Worm (Caenorhabditis elegans) whole organism, L2 larva: ENCODE measurements around the gene B0554.7.

Experiments used
- F13H6.1 ChIP-seq: sonication (generic microtip); optimal IDR thresholded peaks from 2 replicates; lab custom pipeline; 2016; ENCODE audit warnings: missing genetic modification characterization, missing compliant biosample characterization
- R02D3.7 ChIP-seq: fragments of 150-350 bp; optimal IDR thresholded peaks from 2 replicates; lab custom pipeline; 2014; ENCODE audit warnings: missing biosample characterization, missing genetic modification characterization
- Y55F3AM.14 ChIP-seq: fragments of 200-800 bp; sonication (Bioruptor generic); optimal IDR thresholded peaks from 2 replicates; lab custom pipeline; 2018; ENCODE audit warnings: mild to moderate bottlenecking, missing genetic modification characterization, missing compliant biosample characterization
- ZK546.5 ChIP-seq: sonication (generic microtip); optimal IDR thresholded peaks from 2 replicates; lab custom pipeline; 2017; ENCODE audit warnings: missing biosample characterization, missing genetic modification characterization
- aly-2 ChIP-seq: fragments of 150-350 bp; optimal IDR thresholded peaks from 2 replicates; lab custom pipeline; 2014; ENCODE audit warnings: missing biosample characterization, missing genetic modification characterization
- blmp-1 ChIP-seq: sonication (generic microtip); optimal IDR thresholded peaks from 2 replicates; lab custom pipeline; 2017; ENCODE audit warnings: missing genetic modification characterization, mild to moderate bottlenecking, missing compliant biosample characterization, antibody characterized with exemption, moderate library complexity; ENCODE audit not compliant: insufficient read depth
- egl-27 ChIP-seq: sonication (generic microtip); optimal IDR thresholded peaks from 3 replicates; lab custom pipeline; 2017; ENCODE audit warnings: missing biosample characterization, missing genetic modification reagents, missing genetic modification characterization
- elt-1 ChIP-seq: fragments of 150-350 bp; optimal IDR thresholded peaks from 2 replicates; lab custom pipeline; 2014; ENCODE audit warnings: missing biosample characterization, missing genetic modification characterization
- fos-1 ChIP-seq: fragments of 150-350 bp; optimal IDR thresholded peaks from 2 replicates; lab custom pipeline; 2014; ENCODE audit warnings: missing biosample characterization, missing genetic modification characterization
- gmeb-1 ChIP-seq: fragments of 150-350 bp; optimal IDR thresholded peaks from 2 replicates; lab custom pipeline; 2014; ENCODE audit warnings: missing biosample characterization, missing genetic modification characterization
- lin-39 ChIP-seq: fragments of 150-350 bp; optimal IDR thresholded peaks from 2 replicates; lab custom pipeline; 2014; ENCODE audit warnings: missing biosample characterization, missing genetic modification reagents, missing genetic modification characterization
- lsy-2 ChIP-seq, 2 experiments: fragments of 150-350 bp in 1 of 2; sonication (generic microtip) in 1 of 2; optimal IDR thresholded peaks; 2 replicates each; lab custom pipeline; 2014 to 2017; ENCODE audit warnings: missing biosample characterization in 2 of 2, missing genetic modification characterization in 2 of 2
- mab-5 ChIP-seq: fragments of 150-350 bp; optimal IDR thresholded peaks from 2 replicates; lab custom pipeline; 2014; ENCODE audit warnings: missing biosample characterization, missing genetic modification characterization
- mdl-1 ChIP-seq, 2 experiments: fragments of 150-350 bp in 1 of 2; sonication (generic microtip) in 1 of 2; optimal IDR thresholded peaks; 2 replicates each; lab custom pipeline; 2017; ENCODE audit warnings: missing biosample characterization in 2 of 2, missing genetic modification characterization in 2 of 2
- nhr-11 ChIP-seq: fragments of 150-350 bp; optimal IDR thresholded peaks from 2 replicates; lab custom pipeline; 2014; ENCODE audit warnings: missing biosample characterization, missing genetic modification characterization
- nhr-12 ChIP-seq: fragments of 150-350 bp; optimal IDR thresholded peaks from 2 replicates; lab custom pipeline; 2014; ENCODE audit warnings: missing biosample characterization, missing genetic modification characterization
- nhr-23 ChIP-seq: fragments of 150-350 bp; optimal IDR thresholded peaks from 2 replicates; lab custom pipeline; 2014; ENCODE audit warnings: missing biosample characterization, missing genetic modification reagents, missing genetic modification characterization
- nhr-77 ChIP-seq: fragments of 150-350 bp; optimal IDR thresholded peaks from 2 replicates; lab custom pipeline; 2014; ENCODE audit warnings: missing biosample characterization, missing genetic modification characterization
- sem-4 ChIP-seq: fragments of 150-350 bp; optimal IDR thresholded peaks from 2 replicates; lab custom pipeline; 2014; ENCODE audit warnings: missing biosample characterization, missing genetic modification reagents, missing genetic modification characterization
- skn-1 ChIP-seq: sonication (generic microtip); optimal IDR thresholded peaks from 2 replicates; lab custom pipeline; 2017; ENCODE audit warnings: missing biosample characterization, missing genetic modification characterization
- sma-3 ChIP-seq: sonication (generic microtip); optimal IDR thresholded peaks from 2 replicates; lab custom pipeline; 2016; ENCODE audit warnings: missing genetic modification reagents, missing genetic modification characterization, missing compliant biosample characterization
- sma-9 ChIP-seq, 2 experiments: fragments of 150-350 bp in 1 of 2; sonication (generic microtip) in 1 of 2; optimal IDR thresholded peaks; 2 replicates each; lab custom pipeline; 2014 to 2016; ENCODE audit warnings: missing genetic modification characterization in 2 of 2, mild to moderate bottlenecking in 1 of 2, missing biosample characterization in 1 of 2, missing compliant biosample characterization in 1 of 2, missing genetic modification reagents in 1 of 2, moderate library complexity in 1 of 2
- unc-39 ChIP-seq: fragments of 150-350 bp; optimal IDR thresholded peaks from 2 replicates; lab custom pipeline; 2014; ENCODE audit warnings: missing biosample characterization, missing genetic modification characterization
- unc-55 ChIP-seq: fragments of 150-350 bp; sonication (generic microtip); optimal IDR thresholded peaks from 3 replicates; lab custom pipeline; 2014; ENCODE audit warnings: missing biosample characterization, missing genetic modification reagents, missing genetic modification characterization
- zag-1 ChIP-seq: fragments of 150-350 bp; optimal IDR thresholded peaks from 2 replicates; lab custom pipeline; 2014; ENCODE audit warnings: missing biosample characterization, missing genetic modification characterization
- ztf-1 ChIP-seq: fragments of 200-800 bp; sonication (Bioruptor generic); conservative IDR thresholded peaks from 2 replicates; pipeline ENCODE4 v1.3.6; 2022; ENCODE audit warnings: missing genetic modification characterization, missing compliant biosample characterization
- ztf-4 ChIP-seq: fragments of 150-350 bp; optimal IDR thresholded peaks from 2 replicates; lab custom pipeline; 2014; ENCODE audit warnings: missing biosample characterization, missing genetic modification characterization

B0554.7 gene

ce11 chrV:440923-441322, at the start of gene B0554.7:
Gene B0554.7, minus strand, starts transcription at chrV:441023.
- TF ChIP-seq lin-39 (no peak), mab-5 (tag; lab: Kevin White, UChicago) (no peak), unc-39 (no peak), Y55F3AM.14 (GFP tag; lab: Kevin White, UChicago) (no peak), elt-1 (tag; lab: Kevin White, UChicago) (no peak), nhr-77 (tag; lab: Kevin White, UChicago) (no peak), sem-4 (no peak), ztf-4 (tag; lab: Kevin White, UChicago) (no peak), blmp-1 (no peak), ZK546.5 (tag; lab: Kevin White, UChicago) (no peak), unc-55 (GFP tag; lab: Kevin White, UChicago) (no peak)

- TF ChIP-seq gmeb-1 (tag; lab: Kevin White, UChicago) (no peak), fos-1 (peak; percentile 41)
These were observed 48.5 kb upstream of the B0554.7 start, which contains the start of gene nhr-106 for ce11 chrV:489320-489719. Gene nhr-106, plus strand, starts transcription at chrV:489620.

- TF ChIP-seq nhr-12 (tag; lab: Kevin White, UChicago) (no peak), Y55F3AM.14 (GFP tag; lab: Kevin White, UChicago) (no peak), unc-55 (GFP tag; lab: Kevin White, UChicago) (no peak), nhr-11 (tag; lab: Kevin White, UChicago) (no peak), R02D3.7 (no peak), sem-4 (no peak), skn-1 (tag; lab: Kevin White, UChicago) (no peak), aly-2 (tag; lab: Kevin White, UChicago) (no peak), elt-1 (tag; lab: Kevin White, UChicago) (no peak), mdl-1 (tag; optimal IDR thresholded peaks at IDR 0.05; lab: Kevin White, UChicago) (no peak)
- TF ChIP-seq, all 48 proteins: peak for 0
These were observed 47.2 kb upstream of the B0554.7 start for ce11 chrV:487980-488379.

- TF ChIP-seq zag-1 (tag; lab: Kevin White, UChicago) (no peak), aly-2 (tag; lab: Kevin White, UChicago) (no peak), ZK546.5 (tag; lab: Kevin White, UChicago) (no peak), fos-1 (no peak), nhr-12 (tag; lab: Kevin White, UChicago) (no peak), elt-1 (tag; lab: Kevin White, UChicago) (no peak), F13H6.1 (no peak), nhr-77 (tag; lab: Kevin White, UChicago) (no peak), lsy-2 (tag; optimal IDR thresholded peaks at IDR 0.05; lab: Kevin White, UChicago) (no peak)
These were observed 45.9 kb upstream of the B0554.7 start, which contains the start of gene nhr-211 for ce11 chrV:486684-487083. Gene nhr-211, plus strand, starts transcription at chrV:486984.

- TF ChIP-seq ztf-1 (GFP tag; lab: Robert Waterston, UW) (no peak), sma-3 (peak; percentile 29), F13H6.1 (peak; percentile 20), sma-9 (GFP tag; optimal IDR thresholded peaks at IDR 0.05; lab: Kevin White, UChicago) (peak; percentile 60), sma-9 (tag; optimal IDR thresholded peaks at IDR 0.05; lab: Kevin White, UChicago) (no peak)
These were observed 43.6 kb upstream of the B0554.7 start, which contains the start of gene nhr-212 for ce11 chrV:484285-484890. Gene nhr-212, plus strand, starts transcription at chrV:484857.

- TF ChIP-seq egl-27 (tag; lab: Kevin White, UChicago) = no peak
- TF ChIP-seq nhr-23 (tag; lab: Kevin White, UChicago) = no peak
- peak; percentile 23 for TF ChIP-seq gmeb-1 (tag; lab: Kevin White, UChicago)
- no peak for TF ChIP-seq mdl-1 (tag; optimal IDR thresholded peaks at IDR 0.05; lab: Kevin White, UChicago)
- TF ChIP-seq sma-9 (GFP tag; optimal IDR thresholded peaks at IDR 0.05; lab: Kevin White, UChicago) = peak; percentile 35
- no peak for TF ChIP-seq sma-9 (tag; optimal IDR thresholded peaks at IDR 0.05; lab: Kevin White, UChicago)
- peak; percentile 62 for TF ChIP-seq fos-1
- TF ChIP-seq nhr-11 (tag; lab: Kevin White, UChicago) = no peak
- TF ChIP-seq ztf-1 (GFP tag; lab: Robert Waterston, UW) = no peak
- TF ChIP-seq, all 48 proteins: peak for 3
These were observed 42.5 kb upstream of the B0554.7 start, which contains the start of gene nhr-130 for ce11 chrV:483289-483795. Gene nhr-130, minus strand, starts transcription at chrV:483339.
